Fruit fly (Drosophila melanogaster) whole organism: Measurements from ENCODE around the gene Dscam2.

Experiments
- Dll ChIP-seq: fragments of >200 bp; optimal IDR thresholded peaks from 2 replicates; lab custom pipeline; 2017
- pan ChIP-seq: fragments of >200 bp; optimal IDR thresholded peaks from 2 replicates; lab custom pipeline; 2017
- usp ChIP-seq: fragments of >200 bp; optimal IDR thresholded peaks from 2 replicates; lab custom pipeline; 2017; ENCODE audit warnings: missing biosample characterization, missing genetic modification characterization, mixed read lengths

dm6 chr3L:7115944-7116343, 73.8 kb downstream of the Dscam2 start:
- TF ChIP-seq usp (GFP tag; lab: Kevin White, UChicago) = no peak
- no peak for TF ChIP-seq pan (lab: Kevin White, UChicago)
- TF ChIP-seq Dll = no peak
